Fruit fly (Drosophila melanogaster) whole organism, adult: ENCODE results near the gene Sgs5bis.

Source experiments
- CG11617 ChIP-seq: fragments of 200-800 bp; sonication (Bioruptor generic); optimal IDR thresholded peaks from 2 replicates; lab custom pipeline; 2017; ENCODE audit warnings: mild to moderate bottlenecking, missing biosample characterization, missing genetic modification reagents, missing genetic modification characterization
- CG12768 ChIP-seq: fragments of 200-800 bp; sonication (Bioruptor generic); optimal IDR thresholded peaks from 2 replicates; lab custom pipeline; 2017; ENCODE audit warnings: missing biosample characterization, missing genetic modification characterization, mild to moderate bottlenecking, moderate library complexity, missing genetic modification reagents
- CG14711 ChIP-seq: fragments of 200-800 bp; sonication (Bioruptor generic); optimal IDR thresholded peaks from 2 replicates; lab custom pipeline; 2018; ENCODE audit warnings: missing biosample characterization, mild to moderate bottlenecking, missing genetic modification characterization, moderate library complexity
- CG1620 ChIP-seq: fragments of 200-800 bp; sonication (Bioruptor generic); optimal IDR thresholded peaks from 2 replicates; lab custom pipeline; 2016; ENCODE audit warnings: missing biosample characterization, missing genetic modification characterization
- CG33017 ChIP-seq: fragments of 200-800 bp; sonication (Bioruptor generic); optimal IDR thresholded peaks from 2 replicates; lab custom pipeline; 2018; ENCODE audit warnings: missing biosample characterization, mild to moderate bottlenecking, missing genetic modification characterization, moderate library complexity
- CG5204 ChIP-seq: fragments of 200-800 bp; sonication (Bioruptor generic); optimal IDR thresholded peaks from 2 replicates; lab custom pipeline; 2016; ENCODE audit warnings: missing biosample characterization, missing genetic modification characterization
- CG7045 ChIP-seq: fragments of 200-800 bp; sonication (Bioruptor generic); optimal IDR thresholded peaks from 2 replicates; lab custom pipeline; 2017; ENCODE audit warnings: missing biosample characterization, mild to moderate bottlenecking, missing genetic modification characterization
- CG7101 ChIP-seq: fragments of 200-800 bp; sonication (Bioruptor generic); optimal IDR thresholded peaks from 2 replicates; lab custom pipeline; 2018; ENCODE audit warnings: missing biosample characterization, mild to moderate bottlenecking, missing genetic modification characterization, moderate library complexity
- Clk ChIP-seq: fragments of 200-800 bp; sonication (Bioruptor generic); optimal IDR thresholded peaks from 2 replicates; lab custom pipeline; 2017; ENCODE audit warnings: missing biosample characterization, missing genetic modification characterization
- Crg-1 ChIP-seq: fragments of 200-800 bp; sonication (Bioruptor generic); optimal IDR thresholded peaks from 2 replicates; lab custom pipeline; 2016; ENCODE audit warnings: missing biosample characterization, missing genetic modification characterization
- Hr96 ChIP-seq: fragments of 200-800 bp; sonication (Bioruptor generic); optimal IDR thresholded peaks from 2 replicates; lab custom pipeline; 2016; ENCODE audit warnings: missing biosample characterization, missing genetic modification characterization
- Mnt ChIP-seq: fragments of 200-800 bp; sonication (Bioruptor generic); optimal IDR thresholded peaks from 2 replicates; lab custom pipeline; 2016; ENCODE audit warnings: missing biosample characterization, mild to moderate bottlenecking, missing genetic modification characterization
- bab1 ChIP-seq: fragments of 200-800 bp; sonication (Bioruptor generic); optimal IDR thresholded peaks from 3 replicates; lab custom pipeline; 2019; ENCODE audit warnings: missing biosample characterization, mild to moderate bottlenecking, missing genetic modification characterization, moderate library complexity
- cic ChIP-seq: fragments of 200-800 bp; sonication (Bioruptor generic); optimal IDR thresholded peaks from 2 replicates; lab custom pipeline; 2017; ENCODE audit warnings: missing biosample characterization, mild to moderate bottlenecking, missing genetic modification characterization, moderate library complexity
- cnc ChIP-seq, 2 experiments: fragments of >200 bp; optimal IDR thresholded peaks; 2 replicates each; lab custom pipeline; 2017
- kay ChIP-seq: fragments of 200-800 bp; sonication (Bioruptor generic); peaks from one replicate; lab custom pipeline; 2016; ENCODE audit warnings: missing biosample characterization, missing genetic modification characterization, borderline replicate concordance
- ovo ChIP-seq: fragments of 200-800 bp; sonication (Bioruptor generic); optimal IDR thresholded peaks from 2 replicates; lab custom pipeline; 2016; ENCODE audit warnings: missing biosample characterization, missing genetic modification characterization
- pad ChIP-seq: fragments of 200-800 bp; sonication (Bioruptor generic); optimal IDR thresholded peaks from 3 replicates; lab custom pipeline; 2017; ENCODE audit warnings: missing biosample characterization, missing genetic modification characterization, mild to moderate bottlenecking, moderate library complexity, missing genetic modification reagents
- toe ChIP-seq: fragments of 200-800 bp; sonication (Bioruptor generic); optimal IDR thresholded peaks from 2 replicates; lab custom pipeline; 2016; ENCODE audit warnings: missing biosample characterization, missing genetic modification characterization

The Sgs5bis gene

dm6 chr3R:17612587-17612986, 18.4 kb downstream of the Sgs5bis start, which contains the start of gene CG34281:
Gene CG34281, plus strand, starts transcription at chr3R:17612887.
- TF ChIP-seq bab1 (GFP tag; lab: Kevin White, UChicago), result no peak
- no peak for TF ChIP-seq pad

dm6 chr3R:17613549-17613948, 19.4 kb downstream of the Sgs5bis start, which contains the start of gene CG14327:
Gene CG14327, plus strand, starts transcription at chr3R:17613709.
- TF ChIP-seq CG7045, result no peak
- no peak for TF ChIP-seq CG11617 (GFP tag; lab: Kevin White, UChicago)
- no peak for TF ChIP-seq Hr96 (GFP tag; lab: Kevin White, UChicago)
- TF ChIP-seq CG33017 (tag; lab: Kevin White, UChicago), result no peak
- no peak for TF ChIP-seq kay (GFP tag; lab: Kevin White, UChicago)
- TF ChIP-seq cnc (optimal IDR thresholded peaks at IDR 0.05; lab: Kevin White, UChicago), result no peak
- no peak for TF ChIP-seq CG14711 (tag; lab: Kevin White, UChicago)
- no peak for TF ChIP-seq Mnt
- no peak for TF ChIP-seq CG1620 (GFP tag; lab: Kevin White, UChicago)
- no peak for TF ChIP-seq CG12768
- no peak for TF ChIP-seq CG5204 (GFP tag; lab: Kevin White, UChicago)

- TF ChIP-seq Hr96 (GFP tag; lab: Kevin White, UChicago) (no peak), CG11617 (GFP tag; lab: Kevin White, UChicago) (no peak), CG1620 (GFP tag; lab: Kevin White, UChicago) (no peak), pad (no peak), Crg-1 (GFP tag; lab: Kevin White, UChicago) (no peak), cic (no peak), Clk (GFP tag; lab: Kevin White, UChicago) (no peak)
These were observed 20.9 kb downstream of the Sgs5bis start for dm6 chr3R:17615076-17615475.

dm6 chr3R:17615746-17616145, 21.6 kb downstream of the Sgs5bis start:
- TF ChIP-seq CG5204 (GFP tag; lab: Kevin White, UChicago), result no peak
- TF ChIP-seq cic, result no peak
- TF ChIP-seq CG11617 (GFP tag; lab: Kevin White, UChicago), result no peak
- no peak for TF ChIP-seq cnc (optimal IDR thresholded peaks at IDR 0.05; lab: Kevin White, UChicago)
- TF ChIP-seq kay (GFP tag; lab: Kevin White, UChicago), result peak; percentile 88
- TF ChIP-seq Hr96 (GFP tag; lab: Kevin White, UChicago), result no peak
- TF ChIP-seq Clk (GFP tag; lab: Kevin White, UChicago), result no peak
- no peak for TF ChIP-seq Mnt
- no peak for TF ChIP-seq CG7045
- TF ChIP-seq CG1620 (GFP tag; lab: Kevin White, UChicago), result no peak
- TF ChIP-seq Crg-1 (GFP tag; lab: Kevin White, UChicago), result no peak
- TF ChIP-seq CG33017 (tag; lab: Kevin White, UChicago), result no peak
- no peak for TF ChIP-seq ovo (GFP tag; lab: Kevin White, UChicago)
- TF ChIP-seq CG7101 (tag; lab: Kevin White, UChicago), result no peak
- peak; percentile 54 for TF ChIP-seq CG12768
- no peak for TF ChIP-seq toe

- TF ChIP-seq pad (no peak), bab1 (GFP tag; lab: Kevin White, UChicago) (peak; percentile 38)
These were observed 22.4 kb downstream of the Sgs5bis start for dm6 chr3R:17616541-17616940.

- TF ChIP-seq CG11617 (GFP tag; lab: Kevin White, UChicago) (no peak), Hr96 (GFP tag; lab: Kevin White, UChicago) (peak; percentile 26), CG5204 (GFP tag; lab: Kevin White, UChicago) (peak; percentile 49), CG7101 (tag; lab: Kevin White, UChicago) (no peak), Crg-1 (GFP tag; lab: Kevin White, UChicago) (peak; percentile 1), cic (no peak), ovo (GFP tag; lab: Kevin White, UChicago) (no peak), Clk (GFP tag; lab: Kevin White, UChicago) (no peak), toe (peak; percentile 22), bab1 (GFP tag; lab: Kevin White, UChicago) (no peak), kay (GFP tag; lab: Kevin White, UChicago) (peak; percentile 55), CG7045 (no peak), CG12768 (peak; percentile 9), CG1620 (GFP tag; lab: Kevin White, UChicago) (peak; percentile 15), CG14711 (tag; lab: Kevin White, UChicago) (no peak)
These were observed 23.2 kb downstream of the Sgs5bis start for dm6 chr3R:17617121-17617975.

- TF ChIP-seq CG1620 (GFP tag; lab: Kevin White, UChicago), result no peak
- no peak for TF ChIP-seq CG33017 (tag; lab: Kevin White, UChicago)
- TF ChIP-seq pad, result no peak
- TF ChIP-seq ovo (GFP tag; lab: Kevin White, UChicago), result no peak
- TF ChIP-seq CG11617 (GFP tag; lab: Kevin White, UChicago), result no peak
- no peak for TF ChIP-seq Clk (GFP tag; lab: Kevin White, UChicago)
These were observed 23.8 kb downstream of the Sgs5bis start for dm6 chr3R:17617976-17618308.
